Fruit fly (Drosophila melanogaster) whole organism, embryonic: ENCODE measurements around the gene CG13059.

Experiments
- CG5245 ChIP-seq: fragments of 200-800 bp; sonication (Bioruptor generic); optimal IDR thresholded peaks from 3 replicates; lab custom pipeline; 2016; ENCODE audit warnings: missing biosample characterization, missing genetic modification characterization
- Neu2 ChIP-seq: fragments of 200-800 bp; sonication (Bioruptor generic); optimal IDR thresholded peaks from 3 replicates; lab custom pipeline; 2016; ENCODE audit warnings: missing biosample characterization, missing genetic modification characterization, borderline replicate concordance
- az2 ChIP-seq: fragments of 200-800 bp; sonication (Bioruptor generic); optimal IDR thresholded peaks from 3 replicates; lab custom pipeline; 2016; ENCODE audit warnings: missing biosample characterization, missing genetic modification characterization
- bowl ChIP-seq: fragments of 200-800 bp; sonication (Bioruptor generic); IDR thresholded peaks from 2 replicates; pipeline ENCODE4 v1.3.6; 2022; ENCODE audit warnings: missing biosample characterization, missing genetic modification characterization
- gt ChIP-seq: fragments of 200-800 bp; sonication (Bioruptor generic); IDR thresholded peaks from 2 replicates; pipeline ENCODE4 v1.3.6; 2022; ENCODE audit warnings: missing biosample characterization, missing genetic modification characterization
- lbe ChIP-seq: fragments of 200-800 bp; sonication (Bioruptor generic); optimal IDR thresholded peaks from 2 replicates; lab custom pipeline; 2016; ENCODE audit warnings: missing biosample characterization, mild to moderate bottlenecking, missing genetic modification characterization
- pnt ChIP-seq: fragments of 200-800 bp; sonication (Bioruptor generic); optimal IDR thresholded peaks from 3 replicates; lab custom pipeline; 2016; ENCODE audit warnings: missing biosample characterization, missing genetic modification characterization
- sd ChIP-seq: fragments of 200-800 bp; sonication (Bioruptor generic); optimal IDR thresholded peaks from 3 replicates; lab custom pipeline; 2018; ENCODE audit warnings: missing biosample characterization, mild to moderate bottlenecking, missing genetic modification characterization, moderate library complexity

- TF ChIP-seq bowl (GFP tag; lab: Robert Waterston, UW) (no peak), Neu2 (no peak), az2 (GFP tag; lab: Kevin White, UChicago) (no peak), sd (no peak), gt (GFP tag; lab: Robert Waterston, UW) (no peak), pnt (GFP tag; lab: Kevin White, UChicago) (no peak), lbe (GFP tag; lab: Kevin White, UChicago) (no peak), CG5245 (GFP tag; lab: Kevin White, UChicago) (no peak)
These were observed 38.7 kb downstream of the CG13059 start, which contains the start of gene Cpr72Ea for dm6 chr3L:16362119-16362653.
